Worm (Caenorhabditis elegans): ENCODE measurements around the gene F35E8.9.

ce11 chrV:15892696-15893095, 24.7 kb downstream of the F35E8.9 start, which contains the start of gene T06C12.11:
- TF ChIP-seq fkh-3 (tag; optimal IDR thresholded peaks at IDR 0.05) = no peak
- TF ChIP-seq nhr-27 (tag; optimal IDR thresholded peaks at IDR 0.05) = no peak
- TF ChIP-seq hmg-20 (GFP tag; IDR thresholded peaks at IDR 0.05) = no peak
- no peak for TF ChIP-seq sea-2 (GFP tag; IDR thresholded peaks at IDR 0.05)
- no peak for TF ChIP-seq hrde-1 (tag; optimal IDR thresholded peaks at IDR 0.05; ENCODE audit: borderline replicate concordance)
- TF ChIP-seq ama-1 (optimal IDR thresholded peaks at IDR 0.05) = no peak
- TF ChIP-seq ama-1 (GFP tag; optimal IDR thresholded peaks at IDR 0.05) = no peak
- no peak for TF ChIP-seq pha-4 (tag; optimal IDR thresholded peaks at IDR 0.05)
- no peak for TF ChIP-seq dox-1 (GFP tag; IDR thresholded peaks at IDR 0.05)
- TF ChIP-seq ceh-91 (GFP tag; IDR thresholded peaks at IDR 0.05) = no peak
- TF ChIP-seq mel-28 (tag; optimal IDR thresholded peaks at IDR 0.05; ENCODE audit: borderline replicate concordance) = no peak
- TF ChIP-seq ztf-6 (GFP tag; IDR thresholded peaks at IDR 0.05) = no peak

Measured in whole organism, young adult.